Worm (Caenorhabditis elegans): ENCODE measurements around the gene tftc-3.

- TF ChIP-seq snpc-4 (tag; optimal IDR thresholded peaks at IDR 0.05) (no peak), unc-39 (tag; optimal IDR thresholded peaks at IDR 0.05) (no peak), elt-3 (tag; optimal IDR thresholded peaks at IDR 0.05) (no peak), nfya-1 (tag; optimal IDR thresholded peaks at IDR 0.05; ENCODE audit: insufficient read depth) (peak; percentile 7), unc-62 (GFP tag; optimal IDR thresholded peaks at IDR 0.05) (no peak), daf-12 (tag; optimal IDR thresholded peaks at IDR 0.05) (no peak), pqm-1 (tag; optimal IDR thresholded peaks at IDR 0.05) (peak; percentile 32), nhr-28 (tag; optimal IDR thresholded peaks at IDR 0.05) (no peak), ceh-9 (tag; optimal IDR thresholded peaks at IDR 0.05) (no peak), nhr-23 (tag; optimal IDR thresholded peaks at IDR 0.05) (no peak), nhr-77 (tag; optimal IDR thresholded peaks at IDR 0.05) (no peak), ceh-28 (tag; optimal IDR thresholded peaks at IDR 0.05) (no peak)
Observed at ce11 chrV:10255005-10255472, 44.9 kb upstream of the tftc-3 start, which contains the start of gene rop-1.
